Worm (Caenorhabditis elegans): Measurements from ENCODE around the gene srz-38.

ce11 chrIV:16346514-16346913 is 11.4 kb downstream of the srz-38 start, which contains the start of gene C35D6.3:
- TF ChIP-seq ceh-16 (tag; optimal IDR thresholded peaks at IDR 0.05) (no peak), snpc-4 (tag; optimal IDR thresholded peaks at IDR 0.05) (no peak), nhr-77 (tag; optimal IDR thresholded peaks at IDR 0.05) (no peak), zag-1 (tag; optimal IDR thresholded peaks at IDR 0.05) (no peak), nhr-28 (tag; optimal IDR thresholded peaks at IDR 0.05) (no peak), nhr-43 (tag; optimal IDR thresholded peaks at IDR 0.05; ENCODE audit: poor library complexity, severe bottlenecking) (no peak), nhr-237 (tag; optimal IDR thresholded peaks at IDR 0.05) (no peak), nhr-25 (tag; optimal IDR thresholded peaks at IDR 0.05) (no peak), nhr-11 (tag; optimal IDR thresholded peaks at IDR 0.05) (no peak), aly-2 (tag; optimal IDR thresholded peaks at IDR 0.05) (no peak), egl-27 (tag; optimal IDR thresholded peaks at IDR 0.05) (no peak), lin-39 (tag; optimal IDR thresholded peaks at IDR 0.05) (no peak), nhr-12 (tag; optimal IDR thresholded peaks at IDR 0.05) (no peak), unc-62 (GFP tag; optimal IDR thresholded peaks at IDR 0.05) (no peak)
